Worm (Caenorhabditis elegans) whole organism, late embryonic: ENCODE measurements around the gene nhl-2.
"Not testable (repeated sequence)": the region's sequence is repeated elsewhere in the genome, so short reads cannot be mapped to it uniquely, and the experiment has no call there.

Source experiments
- C08G9.2 ChIP-seq: sonication (generic microtip); optimal IDR thresholded peaks from 2 replicates; lab custom pipeline; 2016; ENCODE audit warnings: mild to moderate bottlenecking, missing genetic modification characterization, moderate library complexity, missing compliant biosample characterization
- C38D4.7 ChIP-seq: fragments of 200-800 bp; sonication (Bioruptor generic); optimal IDR thresholded peaks from 2 replicates; lab custom pipeline; 2018; ENCODE audit warnings: mild to moderate bottlenecking, missing genetic modification characterization, moderate library complexity, missing compliant biosample characterization
- K09A11.1 ChIP-seq: sonication (generic microtip); optimal IDR thresholded peaks from 2 replicates; lab custom pipeline; 2017; ENCODE audit warnings: antibody characterized with exemption, mild to moderate bottlenecking, missing genetic modification characterization, missing compliant biosample characterization; ENCODE audit not compliant: insufficient read depth
- T23F11.4 ChIP-seq: fragments of 200-800 bp; sonication (Bioruptor generic); optimal IDR thresholded peaks from 2 replicates; lab custom pipeline; 2018; ENCODE audit warnings: mild to moderate bottlenecking, missing genetic modification characterization, missing compliant biosample characterization
- Y22D7AL.16 ChIP-seq: sonication (generic microtip); optimal IDR thresholded peaks from 2 replicates; lab custom pipeline; 2016; ENCODE audit warnings: missing genetic modification characterization, missing compliant biosample characterization
- ahr-1 ChIP-seq: sonication (generic microtip); optimal IDR thresholded peaks from 2 replicates; lab custom pipeline; 2016; ENCODE audit warnings: missing genetic modification characterization, missing compliant biosample characterization
- ceh-14 ChIP-seq: sonication (generic microtip); optimal IDR thresholded peaks from 2 replicates; lab custom pipeline; 2016; ENCODE audit warnings: missing genotype, missing genetic modification characterization, missing compliant biosample characterization
- ceh-19 ChIP-seq: fragments of 200-800 bp; sonication (Bioruptor generic); optimal IDR thresholded peaks from 2 replicates; lab custom pipeline; 2018; ENCODE audit warnings: mild to moderate bottlenecking, missing genetic modification characterization, missing compliant biosample characterization
- ceh-24 ChIP-seq: sonication (generic microtip); optimal IDR thresholded peaks from 2 replicates; lab custom pipeline; 2016; ENCODE audit warnings: mild to moderate bottlenecking, missing genetic modification characterization, missing compliant biosample characterization
- ceh-30 ChIP-seq: fragments of 150-350 bp; optimal IDR thresholded peaks from 2 replicates; lab custom pipeline; 2014; ENCODE audit warnings: missing biosample characterization, missing genetic modification characterization
- ceh-31 ChIP-seq: sonication (generic microtip); optimal IDR thresholded peaks from 2 replicates; lab custom pipeline; 2016; ENCODE audit warnings: missing genetic modification characterization, missing compliant biosample characterization
- ceh-45 ChIP-seq: fragments of 200-800 bp; sonication (Bioruptor generic); IDR thresholded peaks from 2 replicates; pipeline ENCODE4 v1.3.6; 2022; ENCODE audit warnings: missing genetic modification reagents, missing genetic modification characterization, missing compliant biosample characterization
- ceh-6 ChIP-seq: fragments of 200-800 bp; sonication (Bioruptor generic); optimal IDR thresholded peaks from 2 replicates; lab custom pipeline; 2018; ENCODE audit warnings: mild to moderate bottlenecking, missing genetic modification characterization, missing compliant biosample characterization
- elt-4 ChIP-seq: sonication (generic microtip); optimal IDR thresholded peaks from 2 replicates; lab custom pipeline; 2016; ENCODE audit warnings: missing genetic modification characterization, missing compliant biosample characterization
- ets-4 ChIP-seq: sonication (generic microtip); optimal IDR thresholded peaks from 2 replicates; lab custom pipeline; 2016; ENCODE audit warnings: missing genetic modification characterization, missing compliant biosample characterization
- eyg-1 ChIP-seq: sonication (generic microtip); optimal IDR thresholded peaks from 2 replicates; lab custom pipeline; 2016; ENCODE audit warnings: missing genotype, missing genetic modification characterization, missing compliant biosample characterization
- fax-1 ChIP-seq: sonication (generic microtip); optimal IDR thresholded peaks from 2 replicates; lab custom pipeline; 2016; ENCODE audit warnings: missing genotype, missing genetic modification characterization, missing compliant biosample characterization
- hlh-15 ChIP-seq: sonication (generic microtip); optimal IDR thresholded peaks from 2 replicates; lab custom pipeline; 2016; ENCODE audit warnings: missing genetic modification characterization, missing compliant biosample characterization
- hlh-30 ChIP-seq: sonication (generic microtip); optimal IDR thresholded peaks from 2 replicates; lab custom pipeline; 2017; ENCODE audit warnings: antibody characterized with exemption, missing genetic modification characterization, missing compliant biosample characterization; ENCODE audit not compliant: insufficient read depth
- hlh-8 ChIP-seq: sonication (generic microtip); optimal IDR thresholded peaks from 2 replicates; lab custom pipeline; 2016; ENCODE audit warnings: missing genotype, missing genetic modification characterization, missing compliant biosample characterization
- lim-6 ChIP-seq: sonication (generic microtip); optimal IDR thresholded peaks from 2 replicates; lab custom pipeline; 2016; ENCODE audit warnings: missing genetic modification characterization, missing compliant biosample characterization
- lin-11 ChIP-seq: fragments of 200-800 bp; sonication (Bioruptor generic); optimal IDR thresholded peaks from 2 replicates; lab custom pipeline; 2018; ENCODE audit warnings: mild to moderate bottlenecking, missing genetic modification characterization, missing compliant biosample characterization
- mec-3 ChIP-seq: sonication (generic microtip); optimal IDR thresholded peaks from 2 replicates; lab custom pipeline; 2016; ENCODE audit warnings: borderline replicate concordance, missing genetic modification characterization, missing compliant biosample characterization
- nfya-1 ChIP-seq: sonication (generic microtip); optimal IDR thresholded peaks from 2 replicates; lab custom pipeline; 2017; ENCODE audit warnings: missing genetic modification characterization, mild to moderate bottlenecking, missing compliant biosample characterization, antibody characterized with exemption, moderate library complexity
- npax-4 ChIP-seq: sonication (generic microtip); optimal IDR thresholded peaks from 2 replicates; lab custom pipeline; 2016; ENCODE audit warnings: missing genetic modification characterization, missing compliant biosample characterization
- pat-9 ChIP-seq: fragments of 200-800 bp; sonication (Bioruptor generic); optimal IDR thresholded peaks from 2 replicates; lab custom pipeline; 2018; ENCODE audit warnings: mild to moderate bottlenecking, missing genetic modification characterization, moderate library complexity, missing compliant biosample characterization
- pax-1 ChIP-seq: fragments of 150-350 bp; optimal IDR thresholded peaks from 2 replicates; lab custom pipeline; 2014; ENCODE audit warnings: missing biosample characterization, missing genetic modification characterization
- pqm-1 ChIP-seq: sonication (generic microtip); optimal IDR thresholded peaks from 2 replicates; lab custom pipeline; 2016; ENCODE audit warnings: missing genetic modification characterization, missing compliant biosample characterization
- ref-2 ChIP-seq: sonication (generic microtip); optimal IDR thresholded peaks from 2 replicates; lab custom pipeline; 2016; ENCODE audit warnings: missing genetic modification characterization, missing compliant biosample characterization
- sdc-2 ChIP-seq: sonication (generic microtip); optimal IDR thresholded peaks from 2 replicates; lab custom pipeline; 2016; ENCODE audit warnings: missing genotype, missing genetic modification characterization, missing compliant biosample characterization
- ttx-3 ChIP-seq: sonication (generic microtip); optimal IDR thresholded peaks from 2 replicates; lab custom pipeline; 2016; ENCODE audit warnings: missing genetic modification reagents, missing genetic modification characterization, missing compliant biosample characterization
- unc-42 ChIP-seq: sonication (generic microtip); optimal IDR thresholded peaks from 2 replicates; lab custom pipeline; 2016; ENCODE audit warnings: missing genotype, missing genetic modification characterization, missing compliant biosample characterization
- unc-55 ChIP-seq: sonication (generic microtip); optimal IDR thresholded peaks from 2 replicates; lab custom pipeline; 2017; ENCODE audit warnings: missing biosample characterization, missing genetic modification reagents, missing genetic modification characterization
- unc-86 ChIP-seq: sonication (generic microtip); optimal IDR thresholded peaks from 2 replicates; lab custom pipeline; 2016; ENCODE audit warnings: missing genetic modification characterization, missing compliant biosample characterization
- zip-5 ChIP-seq: sonication (generic microtip); optimal IDR thresholded peaks from 2 replicates; lab custom pipeline; 2016; ENCODE audit warnings: missing genetic modification characterization, missing compliant biosample characterization
- ztf-16 ChIP-seq: sonication (generic microtip); optimal IDR thresholded peaks from 2 replicates; lab custom pipeline; 2017; ENCODE audit warnings: missing genetic modification characterization, missing compliant biosample characterization

The nhl-2 gene

ce11 chrIII:4922020-4922419 is 23.1 kb upstream of the nhl-2 start, which contains the start of gene mmab-1:
Gene mmab-1 (minus strand): TSS chrIII:4922114.
- not testable (repeated sequence) for TF ChIP-seq lin-11, sdc-2, hlh-8 (tag; lab: Kevin White, UChicago)
- TF ChIP-seq, all 69 proteins: peak for 0; not testable (repeated sequence) for 69

- TF ChIP-seq npax-4 (no peak), ceh-24 (no peak), mec-3 (tag; lab: Kevin White, UChicago) (no peak), elt-4 (no peak), ceh-30 (tag; lab: Kevin White, UChicago) (no peak), fax-1 (tag; lab: Kevin White, UChicago) (no peak), ahr-1 (no peak), hlh-15 (no peak), hlh-30 (no peak), ceh-14 (tag; lab: Kevin White, UChicago) (no peak), ceh-31 (tag; lab: Kevin White, UChicago) (no peak), ttx-3 (tag; lab: Kevin White, UChicago) (no peak), lim-6 (no peak)
Measured at ce11 chrIII:4920221-4920620, 21.3 kb upstream of the nhl-2 start, which contains the start of gene ula-1. Gene ula-1 (minus strand): TSS chrIII:4920321.

ce11 chrIII:4918906-4919305 is 20.0 kb upstream of the nhl-2 start:
- TF ChIP-seq ceh-6 (GFP tag; lab: Kevin White, UChicago) (no peak), mec-3 (tag; lab: Kevin White, UChicago) (no peak), pqm-1 (tag; lab: Kevin White, UChicago) (no peak), unc-55 (no peak), lin-11 (tag; lab: Kevin White, UChicago) (no peak), eyg-1 (tag; lab: Kevin White, UChicago) (no peak), ceh-30 (tag; lab: Kevin White, UChicago) (no peak), K09A11.1 (tag; lab: Kevin White, UChicago) (no peak), ceh-31 (tag; lab: Kevin White, UChicago) (no peak), Y22D7AL.16 (no peak), zip-5 (tag; lab: Kevin White, UChicago) (no peak)

ce11 chrIII:4917960-4918712 is 19.3 kb upstream of the nhl-2 start, which contains the start of gene rpb-8:
Gene rpb-8 (minus strand): TSS chrIII:4918008.
- no peak for TF ChIP-seq unc-86 (tag; lab: Kevin White, UChicago)
- TF ChIP-seq nfya-1 (tag; lab: Kevin White, UChicago), result peak; percentile 46
- no peak for TF ChIP-seq pax-1 (tag; lab: Kevin White, UChicago)
- TF ChIP-seq unc-42, result peak; percentile 15
- TF ChIP-seq ceh-31 (tag; lab: Kevin White, UChicago), result peak; percentile 41
- TF ChIP-seq ceh-14 (tag; lab: Kevin White, UChicago), result no peak
- TF ChIP-seq, all 69 proteins: peak for 3

ce11 chrIII:4917077-4917476 is 18.2 kb upstream of the nhl-2 start, which contains the start of gene rars-1:
Gene rars-1 (minus strand): TSS chrIII:4917177.
- no peak for TF ChIP-seq ceh-19 (GFP tag; lab: Kevin White, UChicago)
- TF ChIP-seq ceh-31 (tag; lab: Kevin White, UChicago), result no peak
- TF ChIP-seq T23F11.4 (GFP tag; lab: Kevin White, UChicago), result no peak
- TF ChIP-seq ref-2 (tag; lab: Kevin White, UChicago), result no peak
- TF ChIP-seq ceh-45 (GFP tag; lab: Robert Waterston, UW), result no peak
- no peak for TF ChIP-seq C08G9.2 (tag; lab: Kevin White, UChicago)
- no peak for TF ChIP-seq zip-5 (tag; lab: Kevin White, UChicago)
- TF ChIP-seq C38D4.7, result no peak
- no peak for TF ChIP-seq pat-9
- TF ChIP-seq ztf-16 (tag; lab: Kevin White, UChicago), result no peak
- no peak for TF ChIP-seq ets-4 (tag; lab: Kevin White, UChicago)
- TF ChIP-seq, all 69 proteins: peak for 0
